Fruit fly (Drosophila melanogaster) Kc167 (cell line): ENCODE data around the gene CG14410.

ENCODE experiments used
- Myc ChIP-seq: fragments of >200 bp; optimal IDR thresholded peaks from 2 replicates; lab custom pipeline; 2017; ENCODE audit warnings: missing external identifiers
- Sin3A ChIP-seq: fragments of >200 bp; optimal IDR thresholded peaks from 2 replicates; lab custom pipeline; 2018; ENCODE audit warnings: missing external identifiers
- h ChIP-seq: fragments of >200 bp; optimal IDR thresholded peaks from 3 replicates; lab custom pipeline; 2018; ENCODE audit warnings: missing external identifiers
- insv ChIP-seq: fragments of >200 bp; optimal IDR thresholded peaks from 3 replicates; lab custom pipeline; 2018; ENCODE audit warnings: missing external identifiers
- psq ChIP-seq: fragments of >200 bp; optimal IDR thresholded peaks from 2 replicates; lab custom pipeline; 2017; ENCODE audit warnings: missing external identifiers
- ttk ChIP-seq: sonication (Bioruptor generic); optimal IDR thresholded peaks from 2 replicates; lab custom pipeline; 2017; ENCODE audit warnings: missing external identifiers

CG14410 gene

dm6 chrX:14837983-14838382 is 1.5 kb downstream of the CG14410 start, which contains the start of gene Grx5:
Gene Grx5 (minus strand): TSS chrX:14838198.
- no peak for TF ChIP-seq psq (lab: Kevin White, UChicago)
- TF ChIP-seq Sin3A (lab: Kevin White, UChicago): no peak
- TF ChIP-seq insv (lab: Kevin White, UChicago): no peak
- no peak for TF ChIP-seq Myc (lab: Kevin White, UChicago)
- no peak for TF ChIP-seq ttk (lab: Kevin White, UChicago)
- no peak for TF ChIP-seq h (lab: Kevin White, UChicago)

- no peak for TF ChIP-seq ttk (lab: Kevin White, UChicago)
- no peak for TF ChIP-seq Sin3A (lab: Kevin White, UChicago)
- no peak for TF ChIP-seq psq (lab: Kevin White, UChicago)
- TF ChIP-seq h (lab: Kevin White, UChicago): no peak
- TF ChIP-seq Myc (lab: Kevin White, UChicago): no peak
- no peak for TF ChIP-seq insv (lab: Kevin White, UChicago)
Measured at dm6 chrX:14839047-14839446, 2.5 kb downstream of the CG14410 start, which contains the start of the genes CG32590 and Flo2. Gene CG32590 (minus strand): TSS chrX:14839106. Gene Flo2 (plus strand): TSS chrX:14839376.

dm6 chrX:14839739-14840347 is 3.3 kb downstream of the CG14410 start:
- TF ChIP-seq psq (lab: Kevin White, UChicago) (no peak), Sin3A (lab: Kevin White, UChicago) (no peak), Myc (lab: Kevin White, UChicago) (no peak), insv (lab: Kevin White, UChicago) (no peak), ttk (lab: Kevin White, UChicago) (no peak), h (lab: Kevin White, UChicago) (no peak)

dm6 chrX:14840417-14840872 is 3.9 kb downstream of the CG14410 start:
- TF ChIP-seq Sin3A (lab: Kevin White, UChicago) (no peak), psq (lab: Kevin White, UChicago) (no peak), Myc (lab: Kevin White, UChicago) (no peak), ttk (lab: Kevin White, UChicago) (no peak), h (lab: Kevin White, UChicago) (no peak), insv (lab: Kevin White, UChicago) (no peak)

dm6 chrX:14841893-14842505 is 5.5 kb downstream of the CG14410 start:
- TF ChIP-seq psq (lab: Kevin White, UChicago) (no peak), insv (lab: Kevin White, UChicago) (no peak), h (lab: Kevin White, UChicago) (no peak), Myc (lab: Kevin White, UChicago) (no peak), ttk (lab: Kevin White, UChicago) (no peak), Sin3A (lab: Kevin White, UChicago) (no peak)

dm6 chrX:14844657-14845056 is 8.1 kb downstream of the CG14410 start, which contains the start of gene CG12539:
Gene CG12539 (minus strand): TSS chrX:14844757.
- TF ChIP-seq ttk (lab: Kevin White, UChicago): no peak
- no peak for TF ChIP-seq psq (lab: Kevin White, UChicago)
- TF ChIP-seq Sin3A (lab: Kevin White, UChicago): no peak
- TF ChIP-seq h (lab: Kevin White, UChicago): no peak
- no peak for TF ChIP-seq insv (lab: Kevin White, UChicago)
- no peak for TF ChIP-seq Myc (lab: Kevin White, UChicago)

dm6 chrX:14846116-14846614 is 9.6 kb downstream of the CG14410 start:
- TF ChIP-seq ttk (lab: Kevin White, UChicago): no peak
- TF ChIP-seq Myc (lab: Kevin White, UChicago): no peak
- TF ChIP-seq psq (lab: Kevin White, UChicago): no peak
- no peak for TF ChIP-seq h (lab: Kevin White, UChicago)
- no peak for TF ChIP-seq insv (lab: Kevin White, UChicago)
- no peak for TF ChIP-seq Sin3A (lab: Kevin White, UChicago)

dm6 chrX:14848755-14849354 is 12.3 kb downstream of the CG14410 start, which contains the start of gene CG9522:
Gene CG9522 (minus strand): TSS chrX:14848808.
- TF ChIP-seq ttk (lab: Kevin White, UChicago): no peak
- TF ChIP-seq psq (lab: Kevin White, UChicago): no peak
- TF ChIP-seq insv (lab: Kevin White, UChicago): no peak
- no peak for TF ChIP-seq Sin3A (lab: Kevin White, UChicago)
- no peak for TF ChIP-seq h (lab: Kevin White, UChicago)
- TF ChIP-seq Myc (lab: Kevin White, UChicago): no peak

- TF ChIP-seq Sin3A (lab: Kevin White, UChicago): no peak
- TF ChIP-seq Myc (lab: Kevin White, UChicago): no peak
- TF ChIP-seq psq (lab: Kevin White, UChicago): no peak
- no peak for TF ChIP-seq ttk (lab: Kevin White, UChicago)
- TF ChIP-seq insv (lab: Kevin White, UChicago): no peak
- no peak for TF ChIP-seq h (lab: Kevin White, UChicago)
Measured at dm6 chrX:14850069-14850468, 13.5 kb downstream of the CG14410 start.

- no peak for TF ChIP-seq Sin3A (lab: Kevin White, UChicago)
- no peak for TF ChIP-seq insv (lab: Kevin White, UChicago)
- TF ChIP-seq ttk (lab: Kevin White, UChicago): no peak
- TF ChIP-seq psq (lab: Kevin White, UChicago): no peak
Measured at dm6 chrX:14853153-14853672, 16.7 kb downstream of the CG14410 start, which contains the start of gene CG9521. Gene CG9521 (minus strand): TSS chrX:14853269.
